Worm (Caenorhabditis elegans): ENCODE data around the gene oatr-1.

Gene oatr-1

DNA sequence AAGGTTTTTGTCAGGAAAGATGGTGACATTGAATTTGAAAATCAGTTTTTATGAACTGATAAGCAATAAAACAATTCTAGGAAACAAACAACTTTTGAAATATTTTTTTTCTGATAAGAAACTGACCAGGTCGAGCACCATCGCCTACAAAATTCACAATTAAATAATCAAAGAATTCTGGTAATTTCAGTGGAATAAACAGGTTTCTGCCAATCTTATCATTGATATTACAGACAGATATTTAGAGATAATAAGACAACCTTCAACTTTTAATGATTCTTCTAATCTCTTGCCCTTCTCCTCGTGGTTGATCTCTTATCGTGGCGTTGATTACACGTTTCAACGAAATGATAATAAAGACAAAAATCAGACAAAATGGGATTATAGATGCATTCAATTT lies 399 bp upstream of the oatr-1 start:
- no peak for TF ChIP-seq ztf-1 (GFP tag; conservative IDR thresholded peaks at IDR 0.05)
- TF ChIP-seq fos-1 (tag; optimal IDR thresholded peaks at IDR 0.05): peak; percentile 59
- no peak for TF ChIP-seq lin-11 (tag; optimal IDR thresholded peaks at IDR 0.05)
- no peak for TF ChIP-seq mbf-1 (tag; optimal IDR thresholded peaks at IDR 0.05)
- peak; percentile 31 for TF ChIP-seq egl-27 (tag; optimal IDR thresholded peaks at IDR 0.05)
- no peak for TF ChIP-seq C34F6.9 (tag; optimal IDR thresholded peaks at IDR 0.05)
- no peak for TF ChIP-seq peb-1 (tag; optimal IDR thresholded peaks at IDR 0.05)
- TF ChIP-seq ama-1 (optimal IDR thresholded peaks at IDR 0.05): no peak
- no peak for TF ChIP-seq elt-3 (tag; optimal IDR thresholded peaks at IDR 0.05)
- no peak for TF ChIP-seq zag-1 (tag; optimal IDR thresholded peaks at IDR 0.05)
- peak; percentile 34 for TF ChIP-seq blmp-1 (tag; optimal IDR thresholded peaks at IDR 0.05; ENCODE audit: insufficient read depth)
- TF ChIP-seq ztf-4 (tag; optimal IDR thresholded peaks at IDR 0.05): no peak
- TF ChIP-seq nhr-129 (tag; optimal IDR thresholded peaks at IDR 0.05): no peak
- TF ChIP-seq mab-5 (tag; optimal IDR thresholded peaks at IDR 0.05): no peak
- TF ChIP-seq nhr-11 (tag; optimal IDR thresholded peaks at IDR 0.05): no peak
- TF ChIP-seq elt-1 (tag; optimal IDR thresholded peaks at IDR 0.05): no peak
- TF ChIP-seq mdl-1 (tag; optimal IDR thresholded peaks at IDR 0.05): peak in 1 of 2 experiments; percentile 18
- TF ChIP-seq nhr-25 (tag; optimal IDR thresholded peaks at IDR 0.05): peak; percentile 73
- no peak for TF ChIP-seq Y55F3AM.14 (GFP tag; optimal IDR thresholded peaks at IDR 0.05)
- no peak for TF ChIP-seq unc-62 (GFP tag; optimal IDR thresholded peaks at IDR 0.05)
- peak in 1 of 2 experiments; percentile 23 for TF ChIP-seq lsy-2 (tag; optimal IDR thresholded peaks at IDR 0.05)
- TF ChIP-seq snpc-4 (tag; optimal IDR thresholded peaks at IDR 0.05): no peak
- no peak for TF ChIP-seq ztf-11 (tag; optimal IDR thresholded peaks at IDR 0.05)
- TF ChIP-seq alr-1 (tag; optimal IDR thresholded peaks at IDR 0.05): no peak
- peak; percentile 14 for TF ChIP-seq gmeb-1 (tag; optimal IDR thresholded peaks at IDR 0.05)
- TF ChIP-seq nhr-10 (tag; optimal IDR thresholded peaks at IDR 0.05): no peak
- TF ChIP-seq dmd-4 (tag; optimal IDR thresholded peaks at IDR 0.05): no peak
- no peak for TF ChIP-seq unc-39 (tag; optimal IDR thresholded peaks at IDR 0.05)
- TF ChIP-seq unc-55 (GFP tag; optimal IDR thresholded peaks at IDR 0.05): no peak
- TF ChIP-seq sma-9 (GFP tag; optimal IDR thresholded peaks at IDR 0.05): peak; percentile 95
- no peak for TF ChIP-seq sma-9 (tag; optimal IDR thresholded peaks at IDR 0.05)
- TF ChIP-seq nhr-6 (tag; optimal IDR thresholded peaks at IDR 0.05): no peak
- TF ChIP-seq sem-4 (tag; optimal IDR thresholded peaks at IDR 0.05): no peak
- no peak for TF ChIP-seq aly-2 (tag; optimal IDR thresholded peaks at IDR 0.05)
- TF ChIP-seq lin-13 (GFP tag; optimal IDR thresholded peaks at IDR 0.05): no peak
- no peak for TF ChIP-seq nhr-77 (tag; optimal IDR thresholded peaks at IDR 0.05)
- TF ChIP-seq nhr-21 (tag; optimal IDR thresholded peaks at IDR 0.05): peak; percentile 68
- TF ChIP-seq F13H6.1 (tag; optimal IDR thresholded peaks at IDR 0.05): no peak
- no peak for TF ChIP-seq ceh-82 (tag; optimal IDR thresholded peaks at IDR 0.05)
- no peak for TF ChIP-seq ceh-16 (tag; optimal IDR thresholded peaks at IDR 0.05)
- TF ChIP-seq lin-39 (tag; optimal IDR thresholded peaks at IDR 0.05): no peak
- TF ChIP-seq sma-3 (GFP tag; optimal IDR thresholded peaks at IDR 0.05): peak; percentile 38
- peak; percentile 12 for TF ChIP-seq crh-2 (tag; optimal IDR thresholded peaks at IDR 0.05)
- TF ChIP-seq nhr-23 (tag; optimal IDR thresholded peaks at IDR 0.05): no peak
- TF ChIP-seq skn-1 (tag; optimal IDR thresholded peaks at IDR 0.05): no peak
- TF ChIP-seq nhr-237 (tag; optimal IDR thresholded peaks at IDR 0.05): no peak
- no peak for TF ChIP-seq R02D3.7 (tag; optimal IDR thresholded peaks at IDR 0.05)
- TF ChIP-seq ZK546.5 (tag; optimal IDR thresholded peaks at IDR 0.05): no peak
- no peak for TF ChIP-seq nhr-12 (tag; optimal IDR thresholded peaks at IDR 0.05)

DNA sequence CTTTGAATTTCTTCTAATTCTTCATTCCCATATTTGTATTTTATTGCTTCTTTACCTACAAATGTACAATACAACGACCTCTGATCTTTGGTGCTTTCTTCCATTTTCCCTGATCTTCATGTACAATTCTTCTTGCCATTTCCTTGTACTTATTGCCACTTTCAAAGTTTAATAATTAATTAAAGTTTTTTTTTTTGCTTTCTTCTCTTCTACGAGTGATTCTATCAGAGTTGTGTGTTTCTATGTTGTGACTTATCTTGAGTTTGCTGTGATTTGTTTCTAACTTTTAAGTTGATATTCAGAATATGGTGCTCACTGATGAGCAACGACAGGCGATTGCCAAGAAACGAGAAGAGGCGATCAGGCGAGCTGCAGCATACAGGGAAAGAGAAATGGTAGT lies 5.3 kb downstream of the oatr-1 start, which contains the start of gene smrc-1:
smrc-1 (plus strand) TSS at position 301 of the 400 bp plus-strand sequence.
- TF ChIP-seq alr-1 (tag; optimal IDR thresholded peaks at IDR 0.05) (no peak), C34F6.9 (tag; optimal IDR thresholded peaks at IDR 0.05) (no peak), elt-3 (tag; optimal IDR thresholded peaks at IDR 0.05) (no peak), nhr-6 (tag; optimal IDR thresholded peaks at IDR 0.05) (no peak), nhr-129 (tag; optimal IDR thresholded peaks at IDR 0.05) (no peak), sem-4 (tag; optimal IDR thresholded peaks at IDR 0.05) (no peak), nhr-25 (tag; optimal IDR thresholded peaks at IDR 0.05) (no peak), nhr-11 (tag; optimal IDR thresholded peaks at IDR 0.05) (no peak), sma-3 (GFP tag; optimal IDR thresholded peaks at IDR 0.05) (no peak), mab-5 (tag; optimal IDR thresholded peaks at IDR 0.05) (no peak), snpc-4 (tag; optimal IDR thresholded peaks at IDR 0.05) (no peak), Y55F3AM.14 (GFP tag; optimal IDR thresholded peaks at IDR 0.05) (no peak), unc-39 (tag; optimal IDR thresholded peaks at IDR 0.05) (no peak), ama-1 (optimal IDR thresholded peaks at IDR 0.05) (no peak), egl-27 (tag; optimal IDR thresholded peaks at IDR 0.05) (no peak)
